Fruit fly (Drosophila melanogaster) whole organism, embryonic: ENCODE data around the gene CG14190.

Experiments used
- Ada2b ChIP-seq: fragments of 200-800 bp; sonication (Bioruptor generic); IDR thresholded peaks from 2 replicates; pipeline ENCODE4 v1.3.6; 2022; ENCODE audit warnings: missing biosample characterization, missing genetic modification characterization
- BtbVII ChIP-seq: fragments of 200-800 bp; sonication (Bioruptor generic); optimal IDR thresholded peaks from 3 replicates; lab custom pipeline; 2017; ENCODE audit warnings: missing biosample characterization, mild to moderate bottlenecking, missing genetic modification characterization
- CG10209 ChIP-seq: fragments of 200-800 bp; sonication (Bioruptor generic); optimal IDR thresholded peaks from 3 replicates; lab custom pipeline; 2017; ENCODE audit warnings: missing biosample characterization, mild to moderate bottlenecking, missing genetic modification characterization, missing genetic modification reagents
- CG10267 ChIP-seq: fragments of 200-800 bp; sonication (Bioruptor generic); optimal IDR thresholded peaks from 2 replicates; lab custom pipeline; 2018; ENCODE audit warnings: missing biosample characterization, mild to moderate bottlenecking, missing genetic modification characterization, moderate library complexity
- CG10979 ChIP-seq: fragments of 200-800 bp; sonication (Bioruptor generic); optimal IDR thresholded peaks from 2 replicates; lab custom pipeline; 2018; ENCODE audit warnings: missing biosample characterization, mild to moderate bottlenecking, missing genetic modification characterization, moderate library complexity
- CG11456 ChIP-seq: fragments of 200-800 bp; sonication (Bioruptor generic); IDR thresholded peaks from 3 replicates; pipeline ENCODE4 v1.3.6; 2022; ENCODE audit warnings: missing biosample characterization, missing genetic modification characterization
- CG11723 ChIP-seq: fragments of 200-800 bp; sonication (Bioruptor generic); optimal IDR thresholded peaks from 2 replicates; lab custom pipeline; 2017; ENCODE audit warnings: missing biosample characterization, mild to moderate bottlenecking, missing genetic modification characterization
- CG15073 ChIP-seq: fragments of 200-800 bp; sonication (Bioruptor generic); optimal IDR thresholded peaks from 2 replicates; lab custom pipeline; 2016; ENCODE audit warnings: missing biosample characterization, missing genetic modification characterization
- CG15601 ChIP-seq: fragments of 200-800 bp; sonication (Bioruptor generic); optimal IDR thresholded peaks from 3 replicates; lab custom pipeline; 2019; ENCODE audit warnings: missing biosample characterization, mild to moderate bottlenecking, missing genetic modification characterization, moderate library complexity
- CG16779 ChIP-seq: fragments of 200-800 bp; sonication (Bioruptor generic); IDR thresholded peaks from 2 replicates; pipeline ENCODE4 v1.3.6; 2022; ENCODE audit warnings: missing biosample characterization, missing genetic modification characterization
- CG17385 ChIP-seq: fragments of 200-800 bp; sonication (Bioruptor generic); optimal IDR thresholded peaks from 3 replicates; lab custom pipeline; 2018; ENCODE audit warnings: missing biosample characterization, mild to moderate bottlenecking, missing genetic modification characterization
- CG18619 ChIP-seq: fragments of 200-800 bp; sonication (Bioruptor generic); optimal IDR thresholded peaks from 3 replicates; lab custom pipeline; 2017; ENCODE audit warnings: missing biosample characterization, mild to moderate bottlenecking, missing genetic modification characterization
- CG2116 ChIP-seq: fragments of 200-800 bp; sonication (Bioruptor generic); optimal IDR thresholded peaks from 3 replicates; lab custom pipeline; 2018; ENCODE audit warnings: missing biosample characterization, mild to moderate bottlenecking, missing genetic modification characterization
- CG3163 ChIP-seq: fragments of 200-800 bp; sonication (Bioruptor generic); optimal IDR thresholded peaks from 3 replicates; lab custom pipeline; 2016; ENCODE audit warnings: missing biosample characterization, missing genetic modification characterization
- CG32767 ChIP-seq: fragments of 200-800 bp; sonication (Bioruptor generic); IDR thresholded peaks from 2 replicates; pipeline ENCODE4 v1.3.6; 2022; ENCODE audit warnings: missing biosample characterization, missing genetic modification characterization
- CG34422 ChIP-seq: fragments of 200-800 bp; sonication (Bioruptor generic); IDR thresholded peaks from 3 replicates; pipeline ENCODE4 v1.3.6; 2022; ENCODE audit warnings: missing biosample characterization, missing genetic modification characterization
- CG7786 ChIP-seq: fragments of 200-800 bp; sonication (Bioruptor generic); optimal IDR thresholded peaks from 2 replicates; lab custom pipeline; 2016; ENCODE audit warnings: missing biosample characterization, missing genetic modification characterization
- CG7963 ChIP-seq: fragments of 200-800 bp; sonication (Bioruptor generic); IDR thresholded peaks from 3 replicates; pipeline ENCODE4 v1.3.6; 2022; ENCODE audit warnings: missing biosample characterization, missing genetic modification characterization; ENCODE audit not compliant: partially characterized antibody
- CG7987 ChIP-seq: fragments of 200-800 bp; sonication (Bioruptor generic); optimal IDR thresholded peaks from 2 replicates; lab custom pipeline; 2018; ENCODE audit warnings: missing biosample characterization, mild to moderate bottlenecking, missing genetic modification characterization, moderate library complexity
- CG8924 ChIP-seq: fragments of 200-800 bp; optimal IDR thresholded peaks from 3 replicates; lab custom pipeline; 2019; ENCODE audit warnings: missing biosample characterization, mild to moderate bottlenecking, missing genetic modification characterization, moderate library complexity
- CoRest ChIP-seq: fragments of 200-800 bp; sonication (Bioruptor generic); optimal IDR thresholded peaks from 3 replicates; lab custom pipeline; 2018; ENCODE audit warnings: missing biosample characterization, mild to moderate bottlenecking, missing genetic modification characterization, moderate library complexity
- D19B ChIP-seq: fragments of 200-800 bp; sonication (Bioruptor generic); optimal IDR thresholded peaks from 2 replicates; lab custom pipeline; 2017; ENCODE audit warnings: missing biosample characterization, mild to moderate bottlenecking, missing genetic modification characterization
- Dip3 ChIP-seq: fragments of 200-800 bp; sonication (Bioruptor generic); optimal IDR thresholded peaks from 3 replicates; lab custom pipeline; 2016; ENCODE audit warnings: missing biosample characterization, missing genetic modification characterization
- ERR ChIP-seq: fragments of 200-800 bp; sonication (Bioruptor generic); optimal IDR thresholded peaks from 2 replicates; lab custom pipeline; 2016; ENCODE audit warnings: missing biosample characterization, missing genetic modification characterization
- Hr78 ChIP-seq, 2 experiments: fragments of 200-800 bp in 1 of 2; fragments of >200 bp in 1 of 2; sonication (Bioruptor generic) in 1 of 2; optimal IDR thresholded peaks; 2 replicates each; lab custom pipeline; 2017 to 2019; ENCODE audit warnings: missing biosample characterization in 2 of 2, missing genetic modification characterization in 2 of 2, mild to moderate bottlenecking in 1 of 2, moderate library complexity in 1 of 2
- Med ChIP-seq: fragments of 200-800 bp; sonication (Bioruptor generic); peaks from one replicate; lab custom pipeline; 2016; ENCODE audit warnings: missing biosample characterization, missing genetic modification characterization, mild to moderate bottlenecking, inconsistent platforms, moderate library complexity
- NC2β ChIP-seq: fragments of 200-800 bp; sonication (Bioruptor generic); optimal IDR thresholded peaks from 2 replicates; lab custom pipeline; 2016; ENCODE audit warnings: missing biosample characterization, missing genetic modification characterization
- Oaz ChIP-seq: fragments of 200-800 bp; sonication (Bioruptor generic); IDR thresholded peaks from 2 replicates; pipeline ENCODE4 v1.3.6; 2022; ENCODE audit warnings: missing biosample characterization, missing genetic modification characterization
- Sin3A ChIP-seq: fragments of >200 bp; optimal IDR thresholded peaks from 2 replicates; lab custom pipeline; 2018
- aop ChIP-seq: fragments of 200-800 bp; sonication (Bioruptor generic); IDR thresholded peaks from 2 replicates; pipeline ENCODE4 v1.3.6; 2022; ENCODE audit warnings: missing biosample characterization, missing genetic modification characterization
- caup ChIP-seq: fragments of 200-800 bp; sonication (Bioruptor generic); optimal IDR thresholded peaks from 3 replicates; lab custom pipeline; 2017; ENCODE audit warnings: missing biosample characterization, mild to moderate bottlenecking, missing genetic modification characterization, moderate library complexity; ENCODE audit not compliant: severe bottlenecking
- chif ChIP-seq, 2 experiments: fragments of 200-800 bp; sonication (Bioruptor generic); optimal IDR thresholded peaks; 3 replicates each; lab custom pipeline; 2016; ENCODE audit warnings: missing biosample characterization in 2 of 2, missing genetic modification characterization in 2 of 2
- chinmo ChIP-seq: fragments of 200-800 bp; sonication (Bioruptor generic); IDR thresholded peaks from 4 replicates; pipeline ENCODE4 v1.3.6; 2022; ENCODE audit warnings: missing biosample characterization, missing genetic modification characterization; ENCODE audit not compliant: partially characterized antibody
- chm ChIP-seq: fragments of 200-800 bp; sonication (Bioruptor generic); IDR thresholded peaks from 2 replicates; pipeline ENCODE4 v1.3.6; 2022; ENCODE audit warnings: missing biosample characterization, missing genetic modification characterization
- crc ChIP-seq: fragments of 200-800 bp; sonication (Bioruptor generic); optimal IDR thresholded peaks from 2 replicates; lab custom pipeline; 2016; ENCODE audit warnings: missing biosample characterization, missing genetic modification characterization
- dati ChIP-seq: fragments of 200-800 bp; sonication (Bioruptor generic); IDR thresholded peaks from 2 replicates; pipeline ENCODE4 v1.3.6; 2022; ENCODE audit warnings: missing biosample characterization, missing genetic modification characterization
- ftz-f1 ChIP-seq: fragments of 200-800 bp; sonication (Bioruptor generic); optimal IDR thresholded peaks from 2 replicates; lab custom pipeline; 2016; ENCODE audit warnings: missing biosample characterization, missing genetic modification characterization
- lmd ChIP-seq: fragments of 200-800 bp; sonication (Bioruptor generic); IDR thresholded peaks from 2 replicates; pipeline ENCODE4 v1.3.6; 2022; ENCODE audit warnings: missing biosample characterization, missing genetic modification characterization
- lola ChIP-seq, 3 experiments: fragments of >200 bp in 2 of 3; fragments of 200-800 bp in 1 of 3; sonication (Bioruptor generic) in 1 of 3; optimal IDR thresholded peaks; 2 replicates each; lab custom pipeline; 2017 to 2019; ENCODE audit warnings: missing biosample characterization in 3 of 3, missing genetic modification characterization in 3 of 3, mild to moderate bottlenecking in 1 of 3, moderate library complexity in 1 of 3
- nerfin-1 ChIP-seq: fragments of 200-800 bp; sonication (Bioruptor generic); optimal IDR thresholded peaks from 3 replicates; lab custom pipeline; 2019; ENCODE audit warnings: missing biosample characterization, mild to moderate bottlenecking, missing genetic modification characterization, moderate library complexity
- onecut ChIP-seq: fragments of 200-800 bp; sonication (Bioruptor generic); IDR thresholded peaks from 2 replicates; pipeline ENCODE4 v1.3.6; 2022; ENCODE audit warnings: missing biosample characterization, missing genetic modification characterization
- slbo ChIP-seq: fragments of 200-800 bp; sonication (Bioruptor generic); IDR thresholded peaks from 2 replicates; pipeline ENCODE4 v1.3.6; 2022; ENCODE audit warnings: missing biosample characterization, missing genetic modification characterization
- stwl ChIP-seq: fragments of 200-800 bp; sonication (Bioruptor generic); optimal IDR thresholded peaks from 3 replicates; lab custom pipeline; 2018; ENCODE audit warnings: missing biosample characterization, mild to moderate bottlenecking, missing genetic modification characterization, moderate library complexity
- tap ChIP-seq: fragments of 200-800 bp; optimal IDR thresholded peaks from 3 replicates; lab custom pipeline; 2019; ENCODE audit warnings: missing biosample characterization, mild to moderate bottlenecking, missing genetic modification characterization, moderate library complexity
- tll ChIP-seq, 2 experiments: fragments of 200-800 bp in 1 of 2; fragments of >200 bp in 1 of 2; sonication (Bioruptor generic) in 1 of 2; optimal IDR thresholded peaks; 2 replicates each; lab custom pipeline; 2017 to 2019; ENCODE audit warnings: missing biosample characterization in 2 of 2, missing genetic modification characterization in 2 of 2, mild to moderate bottlenecking in 1 of 2, moderate library complexity in 1 of 2
- ttk ChIP-seq: fragments of 200-800 bp; sonication (Bioruptor generic); IDR thresholded peaks from 2 replicates; pipeline ENCODE4 v2.1.2; 2022; ENCODE audit warnings: missing biosample characterization, missing genetic modification characterization
- vfl ChIP-seq: fragments of 200-800 bp; sonication (Bioruptor generic); optimal IDR thresholded peaks from 2 replicates; lab custom pipeline; 2016; ENCODE audit warnings: missing biosample characterization, missing genetic modification characterization
- zfh1 ChIP-seq: fragments of 200-800 bp; sonication (Bioruptor generic); IDR thresholded peaks from 3 replicates; pipeline ENCODE4 v1.3.6; 2022; ENCODE audit warnings: missing biosample characterization, missing genetic modification characterization
- zfh2 ChIP-seq: fragments of 200-800 bp; sonication (Bioruptor generic); optimal IDR thresholded peaks from 2 replicates; lab custom pipeline; 2016; ENCODE audit warnings: missing biosample characterization, missing genetic modification characterization

CG14190 gene

DNA sequence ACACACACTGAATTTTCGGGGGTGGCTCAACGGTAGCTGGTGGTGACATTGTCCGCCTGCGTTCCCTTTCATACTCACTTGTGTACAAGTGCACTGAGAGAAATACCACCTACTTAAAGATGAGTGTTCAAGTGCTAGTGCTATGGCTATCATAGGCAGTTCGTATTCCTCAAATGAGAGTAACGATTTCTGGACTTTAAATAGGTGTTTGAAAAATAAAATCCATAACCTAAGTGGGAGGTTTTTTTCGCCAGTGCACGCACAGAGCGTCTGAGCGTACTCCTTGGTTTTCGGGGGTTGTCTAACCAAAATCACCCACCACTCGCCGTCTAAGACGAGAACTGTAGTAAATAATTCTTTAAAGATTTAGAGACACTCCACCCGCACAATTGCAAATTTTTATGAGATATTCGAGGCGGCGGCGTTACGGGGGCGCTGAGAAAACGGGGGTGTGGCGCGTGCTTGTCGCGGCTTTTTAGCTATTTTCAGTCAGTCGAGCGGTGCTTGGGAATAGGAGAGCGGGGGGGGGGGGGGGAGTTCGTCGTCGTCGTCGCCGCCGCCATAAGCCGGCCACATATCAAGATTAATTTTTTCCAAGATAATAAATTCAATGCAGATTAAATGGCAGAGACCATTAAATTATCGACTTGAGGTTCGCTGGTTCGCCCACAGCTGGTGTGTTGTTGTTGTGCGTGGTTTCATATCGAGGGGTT lies 38.5 kb upstream of the CG14190 start (continued):
- peak; percentile 84 for TF ChIP-seq slbo (GFP tag; lab: Robert Waterston, UW)
- TF ChIP-seq CG7987 = peak; percentile 23
- peak; percentile 76 for TF ChIP-seq tap (tag; lab: Kevin White, UChicago)
- peak; percentile 33 for TF ChIP-seq zfh2 (GFP tag; lab: Kevin White, UChicago)
- TF ChIP-seq D19B (GFP tag; lab: Kevin White, UChicago) = peak; percentile 42
- TF ChIP-seq aop = no peak
- peak; percentile 82 for TF ChIP-seq onecut (GFP tag; lab: Robert Waterston, UW)
- peak; percentile 30 for TF ChIP-seq vfl (GFP tag; lab: Kevin White, UChicago)
- TF ChIP-seq lmd (GFP tag; lab: Robert Waterston, UW) = peak; percentile 77
- peak; percentile 84 for TF ChIP-seq ttk (GFP tag; lab: Robert Waterston, UW)
- peak; percentile 97 for TF ChIP-seq Med (GFP tag; lab: Kevin White, UChicago)
- TF ChIP-seq CG10979 = peak; percentile 89
- TF ChIP-seq CG11723 (GFP tag; lab: Kevin White, UChicago) = peak; percentile 72
- TF ChIP-seq CG10209 = peak; percentile 79
- TF ChIP-seq CG16779 (GFP tag; lab: Robert Waterston, UW) = no peak
- no peak for TF ChIP-seq chinmo (GFP tag; lab: Robert Waterston, UW)
- TF ChIP-seq CG8924 (tag; lab: Kevin White, UChicago) = peak; percentile 84
- peak; percentile 72 for TF ChIP-seq BtbVII (GFP tag; lab: Kevin White, UChicago)
- peak; percentile 47 for TF ChIP-seq Dip3
- peak; percentile 78 for TF ChIP-seq nerfin-1 (tag; lab: Kevin White, UChicago)
- no peak for TF ChIP-seq CG15073 (GFP tag; lab: Kevin White, UChicago)
- TF ChIP-seq ERR = peak; percentile 57
- no peak for TF ChIP-seq Sin3A
- TF ChIP-seq NC2β (GFP tag; lab: Kevin White, UChicago) = peak; percentile 81
- peak; percentile 15 for TF ChIP-seq stwl (tag; lab: Kevin White, UChicago)
- peak; percentile 84 for TF ChIP-seq CoRest (tag; lab: Kevin White, UChicago)
- peak; percentile 13 for TF ChIP-seq CG2116 (GFP tag; lab: Kevin White, UChicago)
- TF ChIP-seq tll (GFP tag; optimal IDR thresholded peaks at IDR 0.05; lab: Kevin White, UChicago) = no peak
- TF ChIP-seq caup = peak; percentile 81
- peak; percentile 84 for TF ChIP-seq zfh1 (GFP tag; lab: Robert Waterston, UW)
- no peak for TF ChIP-seq CG7963 (GFP tag; lab: Robert Waterston, UW)
- TF ChIP-seq crc (GFP tag; lab: Kevin White, UChicago) = peak; percentile 63
- TF ChIP-seq CG10267 (tag; lab: Kevin White, UChicago) = peak; percentile 75
- peak; percentile 54 for TF ChIP-seq CG3163 (GFP tag; lab: Kevin White, UChicago)
- peak; percentile 71 for TF ChIP-seq Ada2b (GFP tag; lab: Robert Waterston, UW)
- peak; percentile 74 for TF ChIP-seq CG15601
- TF ChIP-seq CG18619 = peak; percentile 76
- TF ChIP-seq lola (GFP tag; optimal IDR thresholded peaks at IDR 0.05; lab: Kevin White, UChicago) = peak in 1 of 3 experiments; percentile 84
- TF ChIP-seq dati (GFP tag; lab: Robert Waterston, UW) = no peak
- peak; percentile 92 for TF ChIP-seq chm (GFP tag; lab: Robert Waterston, UW)
- peak; percentile 78 for TF ChIP-seq CG7786
- peak; percentile 66; the same call in 2 of the 3 replicates for TF ChIP-seq CG34422
- TF ChIP-seq ftz-f1 (GFP tag; lab: Kevin White, UChicago) = no peak
- TF ChIP-seq Oaz (GFP tag; lab: Robert Waterston, UW) = peak; percentile 65
- TF ChIP-seq chif (GFP tag; optimal IDR thresholded peaks at IDR 0.05; lab: Kevin White, UChicago) = peak; percentile 78 to 85
- peak; percentile 78 for TF ChIP-seq CG17385 (GFP tag; lab: Kevin White, UChicago)
- TF ChIP-seq CG11456 (GFP tag; lab: Robert Waterston, UW) = peak; percentile 77; the same call in 2 of the 3 replicates
- peak; percentile 66; the same call in 1 of the 2 replicates for TF ChIP-seq CG32767 (GFP tag; lab: Robert Waterston, UW)
- TF ChIP-seq Hr78 (GFP tag; optimal IDR thresholded peaks at IDR 0.05; lab: Kevin White, UChicago) = peak in 1 of 2 experiments; percentile 29
